Worm (Caenorhabditis elegans): Measurements from ENCODE around the gene H04D03.2.

Gene H04D03.2

DNA sequence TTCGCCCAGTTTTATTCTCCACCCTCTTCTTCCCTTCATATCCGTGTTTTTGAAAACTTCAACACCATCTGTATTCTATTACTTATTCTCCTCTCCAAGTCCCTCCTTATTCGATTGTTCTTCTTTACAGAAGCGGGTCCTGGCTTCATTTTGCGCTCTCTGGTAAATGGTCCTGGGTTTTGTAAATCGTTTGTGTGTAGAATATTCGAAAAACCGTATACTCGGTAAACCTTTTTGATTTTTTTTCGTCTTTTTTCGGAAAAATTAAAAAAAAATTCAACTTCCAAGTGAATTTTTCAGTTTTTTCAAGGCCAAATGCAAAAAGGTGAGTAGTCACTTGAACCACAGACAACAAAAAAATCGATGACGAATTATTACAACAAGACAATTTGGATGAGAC is 32.7 kb upstream of the H04D03.2 start, which contains the start of gene D2045.9:
Gene D2045.9 (plus strand): TSS at position 301 of the 400 bp plus-strand sequence.
- TF ChIP-seq F13H6.1 (tag; optimal IDR thresholded peaks at IDR 0.05) (no peak), C34F6.9 (tag; optimal IDR thresholded peaks at IDR 0.05) (no peak), mab-5 (tag; optimal IDR thresholded peaks at IDR 0.05) (no peak), ztf-11 (tag; optimal IDR thresholded peaks at IDR 0.05) (no peak), Y55F3AM.14 (GFP tag; optimal IDR thresholded peaks at IDR 0.05) (no peak), nhr-21 (tag; optimal IDR thresholded peaks at IDR 0.05) (no peak), egl-27 (tag; optimal IDR thresholded peaks at IDR 0.05) (no peak), nhr-129 (tag; optimal IDR thresholded peaks at IDR 0.05) (no peak), aly-2 (tag; optimal IDR thresholded peaks at IDR 0.05) (no peak), elt-3 (tag; optimal IDR thresholded peaks at IDR 0.05) (no peak)

- TF ChIP-seq C34F6.9 (tag; optimal IDR thresholded peaks at IDR 0.05) (peak; percentile 53), dmd-4 (tag; optimal IDR thresholded peaks at IDR 0.05) (no peak), crh-2 (tag; optimal IDR thresholded peaks at IDR 0.05) (no peak), nhr-77 (tag; optimal IDR thresholded peaks at IDR 0.05) (no peak), unc-55 (GFP tag; optimal IDR thresholded peaks at IDR 0.05) (peak; percentile 40), elt-1 (tag; optimal IDR thresholded peaks at IDR 0.05) (no peak), nhr-129 (tag; optimal IDR thresholded peaks at IDR 0.05) (peak; percentile 47), skn-1 (tag; optimal IDR thresholded peaks at IDR 0.05) (peak; percentile 74), Y55F3AM.14 (GFP tag; optimal IDR thresholded peaks at IDR 0.05) (no peak), nhr-10 (tag; optimal IDR thresholded peaks at IDR 0.05) (no peak), F13H6.1 (tag; optimal IDR thresholded peaks at IDR 0.05) (no peak), nhr-237 (tag; optimal IDR thresholded peaks at IDR 0.05) (no peak), nhr-21 (tag; optimal IDR thresholded peaks at IDR 0.05) (no peak), nhr-25 (tag; optimal IDR thresholded peaks at IDR 0.05) (no peak), egl-27 (tag; optimal IDR thresholded peaks at IDR 0.05) (no peak)
These were observed 28.7 kb upstream of the H04D03.2 start, which contains the start of gene cul-1 for ce11 chrIII:10470927-10471326. cul-1 (plus strand) TSS chrIII:10471237.

- TF ChIP-seq aly-2 (tag; optimal IDR thresholded peaks at IDR 0.05) (no peak), elt-3 (tag; optimal IDR thresholded peaks at IDR 0.05) (no peak), nhr-11 (tag; optimal IDR thresholded peaks at IDR 0.05) (no peak), nhr-77 (tag; optimal IDR thresholded peaks at IDR 0.05) (no peak), lin-11 (tag; optimal IDR thresholded peaks at IDR 0.05) (no peak), ceh-16 (tag; optimal IDR thresholded peaks at IDR 0.05) (no peak), zag-1 (tag; optimal IDR thresholded peaks at IDR 0.05) (no peak), nhr-23 (tag; optimal IDR thresholded peaks at IDR 0.05) (no peak), mab-5 (tag; optimal IDR thresholded peaks at IDR 0.05) (no peak), ama-1 (optimal IDR thresholded peaks at IDR 0.05) (no peak), crh-2 (tag; optimal IDR thresholded peaks at IDR 0.05) (no peak), skn-1 (tag; optimal IDR thresholded peaks at IDR 0.05) (no peak)
These were observed 27.4 kb upstream of the H04D03.2 start, which contains the start of gene D2045.5 for ce11 chrIII:10469574-10470055. D2045.5 (minus strand) TSS chrIII:10469624.

DNA sequence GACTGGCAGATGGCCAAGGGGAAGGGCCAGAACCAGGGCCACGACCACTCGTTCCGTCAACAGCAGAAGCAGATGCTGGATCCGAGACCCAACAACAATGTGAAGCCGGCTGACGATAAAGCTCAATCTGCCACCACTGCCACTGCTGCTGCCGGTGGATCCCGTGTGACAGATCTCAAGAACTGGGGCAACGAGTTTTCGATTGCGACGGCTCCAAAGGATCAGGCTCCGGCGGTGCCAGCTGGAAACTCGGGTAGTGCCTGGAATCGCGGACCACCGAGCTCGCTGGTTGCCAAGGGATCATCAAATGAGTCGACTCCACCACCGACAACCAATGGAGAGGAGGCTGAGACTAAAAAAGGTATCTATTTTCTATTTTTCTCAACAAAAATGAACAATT is 22.2 kb upstream of the H04D03.2 start:
- TF ChIP-seq sma-3 (GFP tag; optimal IDR thresholded peaks at IDR 0.05) (no peak), gmeb-1 (tag; optimal IDR thresholded peaks at IDR 0.05) (no peak), ceh-16 (tag; optimal IDR thresholded peaks at IDR 0.05) (no peak)

- TF ChIP-seq lin-11 (tag; optimal IDR thresholded peaks at IDR 0.05) (no peak), C34F6.9 (tag; optimal IDR thresholded peaks at IDR 0.05) (peak; percentile 40), sem-4 (tag; optimal IDR thresholded peaks at IDR 0.05) (no peak), nhr-25 (tag; optimal IDR thresholded peaks at IDR 0.05) (peak; percentile 68), R02D3.7 (tag; optimal IDR thresholded peaks at IDR 0.05) (no peak), ceh-16 (tag; optimal IDR thresholded peaks at IDR 0.05) (no peak), nhr-129 (tag; optimal IDR thresholded peaks at IDR 0.05) (peak; percentile 77), nhr-6 (tag; optimal IDR thresholded peaks at IDR 0.05) (no peak), gmeb-1 (tag; optimal IDR thresholded peaks at IDR 0.05) (no peak), nhr-12 (tag; optimal IDR thresholded peaks at IDR 0.05) (no peak), nhr-77 (tag; optimal IDR thresholded peaks at IDR 0.05) (no peak), aly-2 (tag; optimal IDR thresholded peaks at IDR 0.05) (no peak), unc-55 (GFP tag; optimal IDR thresholded peaks at IDR 0.05) (no peak), ZK546.5 (tag; optimal IDR thresholded peaks at IDR 0.05) (no peak), ceh-82 (tag; optimal IDR thresholded peaks at IDR 0.05) (no peak), mab-5 (tag; optimal IDR thresholded peaks at IDR 0.05) (no peak), sma-3 (GFP tag; optimal IDR thresholded peaks at IDR 0.05) (peak; percentile 51), sma-9 (GFP tag; optimal IDR thresholded peaks at IDR 0.05) (peak; percentile 12), sma-9 (tag; optimal IDR thresholded peaks at IDR 0.05) (no peak), snpc-4 (tag; optimal IDR thresholded peaks at IDR 0.05) (no peak), egl-27 (tag; optimal IDR thresholded peaks at IDR 0.05) (no peak), lsy-2 (tag; optimal IDR thresholded peaks at IDR 0.05) (peak in 1 of 2 experiments; percentile 53), dmd-4 (tag; optimal IDR thresholded peaks at IDR 0.05) (no peak), unc-39 (tag; optimal IDR thresholded peaks at IDR 0.05) (no peak), blmp-1 (tag; optimal IDR thresholded peaks at IDR 0.05; ENCODE audit: insufficient read depth) (peak; percentile 17), elt-3 (tag; optimal IDR thresholded peaks at IDR 0.05) (no peak), fos-1 (tag; optimal IDR thresholded peaks at IDR 0.05) (peak; percentile 64), mdl-1 (tag; optimal IDR thresholded peaks at IDR 0.05) (no peak), nhr-10 (tag; optimal IDR thresholded peaks at IDR 0.05) (no peak), nhr-21 (tag; optimal IDR thresholded peaks at IDR 0.05) (peak; percentile 29), ztf-11 (tag; optimal IDR thresholded peaks at IDR 0.05) (no peak), elt-1 (tag; optimal IDR thresholded peaks at IDR 0.05) (no peak), lin-13 (GFP tag; optimal IDR thresholded peaks at IDR 0.05) (peak; percentile 2)
These were observed 21.4 kb upstream of the H04D03.2 start for ce11 chrIII:10463653-10464052.
